Worm (Caenorhabditis elegans) whole organism, early embryonic: ENCODE results near the gene elks-1.
"Not testable (repeated sequence)": the region's sequence is repeated elsewhere in the genome, so short reads cannot be mapped to it uniquely, and the experiment has no call there.

Experiments
- B0310.2 ChIP-seq: sonication (generic microtip); optimal IDR thresholded peaks from 2 replicates; lab custom pipeline; 2016; ENCODE audit warnings: mild to moderate bottlenecking, missing genetic modification characterization, missing compliant biosample characterization
- F13C5.2 ChIP-seq: sonication (generic microtip); optimal IDR thresholded peaks from 2 replicates; lab custom pipeline; 2017; ENCODE audit warnings: mild to moderate bottlenecking, missing genetic modification characterization, inconsistent platforms, missing compliant biosample characterization
- aly-1 ChIP-seq: sonication (generic microtip); optimal IDR thresholded peaks from 2 replicates; lab custom pipeline; 2016; ENCODE audit warnings: missing genetic modification characterization, missing compliant biosample characterization
- ama-1 ChIP-seq: fragments of 150-350 bp; optimal IDR thresholded peaks from 2 replicates; lab custom pipeline; 2014
- ceh-13 ChIP-seq: fragments of 200-800 bp; sonication (Bioruptor generic); optimal IDR thresholded peaks from 2 replicates; lab custom pipeline; 2018; ENCODE audit warnings: mild to moderate bottlenecking, missing genetic modification characterization, missing compliant biosample characterization
- ceh-36 ChIP-seq: sonication (generic microtip); optimal IDR thresholded peaks from 2 replicates; lab custom pipeline; 2016; ENCODE audit warnings: missing genetic modification characterization, inconsistent platforms, missing compliant biosample characterization
- ets-7 ChIP-seq: sonication (generic microtip); optimal IDR thresholded peaks from 2 replicates; lab custom pipeline; 2016; ENCODE audit warnings: missing genotype, missing genetic modification characterization, missing compliant biosample characterization
- flt-1 ChIP-seq: fragments of 200-800 bp; sonication (Bioruptor generic); IDR thresholded peaks from 2 replicates; pipeline ENCODE4 v1.3.6; 2022; ENCODE audit warnings: missing genetic modification characterization, missing compliant biosample characterization
- hmbx-1 ChIP-seq: sonication (generic microtip); optimal IDR thresholded peaks from 2 replicates; lab custom pipeline; 2016; ENCODE audit warnings: mild to moderate bottlenecking, missing genetic modification characterization, missing compliant biosample characterization
- hmg-4 ChIP-seq: fragments of 200-800 bp; sonication (Bioruptor generic); optimal IDR thresholded peaks from 2 replicates; lab custom pipeline; 2018; ENCODE audit warnings: mild to moderate bottlenecking, missing genetic modification characterization, missing compliant biosample characterization
- hnd-1 ChIP-seq: sonication (generic microtip); optimal IDR thresholded peaks from 2 replicates; lab custom pipeline; 2016; ENCODE audit warnings: missing genetic modification characterization, missing compliant biosample characterization
- pes-1 ChIP-seq: fragments of 200-800 bp; sonication (Bioruptor generic); IDR thresholded peaks from 2 replicates; pipeline ENCODE4 v1.3.6; 2022; ENCODE audit warnings: missing genetic modification reagents, missing genetic modification characterization, missing compliant biosample characterization
- scrt-1 ChIP-seq: fragments of 200-800 bp; sonication (Bioruptor generic); IDR thresholded peaks from 2 replicates; pipeline ENCODE4 v1.3.6; 2022; ENCODE audit warnings: missing genetic modification characterization, missing compliant biosample characterization
- sea-1 ChIP-seq: fragments of 200-800 bp; sonication (Bioruptor generic); conservative IDR thresholded peaks from 2 replicates; pipeline ENCODE4 v1.3.6; 2022; ENCODE audit warnings: missing genetic modification characterization, missing compliant biosample characterization
- tbx-11 ChIP-seq: fragments of 200-800 bp; sonication (Bioruptor generic); IDR thresholded peaks from 2 replicates; pipeline ENCODE4 v1.3.6; 2022; ENCODE audit warnings: missing genetic modification characterization, missing compliant biosample characterization
- tbx-37 ChIP-seq: fragments of 200-800 bp; sonication (Bioruptor generic); conservative IDR thresholded peaks from 2 replicates; pipeline ENCODE4 v1.3.6; 2022; ENCODE audit warnings: missing genetic modification reagents, missing genetic modification characterization, missing compliant biosample characterization
- tra-4 ChIP-seq: sonication (generic microtip); optimal IDR thresholded peaks from 2 replicates; lab custom pipeline; 2017; ENCODE audit warnings: missing genetic modification characterization, missing compliant biosample characterization

Gene elks-1

ce11 chrIV:3336585-3336984 is 13.2 kb downstream of the elks-1 start, which contains the start of gene F42A6.6:
F42A6.6 (minus strand) TSS chrIV:3336873.
- TF ChIP-seq flt-1 (GFP tag; lab: Robert Waterston, UW) (no peak), hmg-4 (peak; percentile 4), pes-1 (no peak), ceh-36 (tag; lab: Kevin White, UChicago) (peak; percentile 15), ceh-13 (GFP tag; lab: Kevin White, UChicago) (no peak), F13C5.2 (tag; lab: Kevin White, UChicago) (no peak), tbx-11 (GFP tag; lab: Robert Waterston, UW) (0 out of 2 replicates have a peak, but pooled peaks have one; percentile 50), ama-1 (lab: Kevin White, UChicago) (peak; percentile 94), hnd-1 (tag; lab: Kevin White, UChicago) (no peak), scrt-1 (0 out of 2 replicates have a peak, but pooled peaks have one; percentile 49), aly-1 (tag; lab: Kevin White, UChicago) (no peak)

- TF ChIP-seq tra-4; B0310.2 (tag; lab: Kevin White, UChicago); ama-1 (lab: Kevin White, UChicago): not testable (repeated sequence)
Observed at ce11 chrIV:3331758-3332157, 18.1 kb downstream of the elks-1 start, which contains the start of gene F42A6.5. F42A6.5 (minus strand) TSS chrIV:3331858.

ce11 chrIV:3311243-3311642 is 38.6 kb downstream of the elks-1 start, which contains the start of gene zip-11:
zip-11 (plus strand) TSS chrIV:3311276.
- TF ChIP-seq hmg-4 (peak; percentile 28), ceh-36 (tag; lab: Kevin White, UChicago) (no peak)

ce11 chrIV:3310662-3311219 is 39.1 kb downstream of the elks-1 start:
- no peak for TF ChIP-seq ceh-13 (GFP tag; lab: Kevin White, UChicago)
- no peak for TF ChIP-seq scrt-1
- TF ChIP-seq hmbx-1 (tag; lab: Kevin White, UChicago): no peak
- TF ChIP-seq ets-7 (tag; lab: Kevin White, UChicago): no peak
- no peak for TF ChIP-seq pes-1
- TF ChIP-seq hnd-1 (tag; lab: Kevin White, UChicago): no peak
- TF ChIP-seq B0310.2 (tag; lab: Kevin White, UChicago): no peak
- no peak for TF ChIP-seq sea-1
- no peak for TF ChIP-seq tbx-11 (GFP tag; lab: Robert Waterston, UW)
- TF ChIP-seq F13C5.2 (tag; lab: Kevin White, UChicago): no peak
- TF ChIP-seq tra-4: no peak
- no peak for TF ChIP-seq hmg-4
- TF ChIP-seq aly-1 (tag; lab: Kevin White, UChicago): no peak
- no peak for TF ChIP-seq ama-1 (lab: Kevin White, UChicago)
- no peak for TF ChIP-seq flt-1 (GFP tag; lab: Robert Waterston, UW)
- TF ChIP-seq tbx-37: no peak
- TF ChIP-seq ceh-36 (tag; lab: Kevin White, UChicago): no peak

ce11 chrIV:3308885-3309284 is 40.9 kb downstream of the elks-1 start:
- TF ChIP-seq tra-4: no peak
- no peak for TF ChIP-seq sea-1
- TF ChIP-seq F13C5.2 (tag; lab: Kevin White, UChicago): no peak
- no peak for TF ChIP-seq ceh-36 (tag; lab: Kevin White, UChicago)
- TF ChIP-seq tbx-37: no peak
- TF ChIP-seq scrt-1: no peak
- no peak for TF ChIP-seq B0310.2 (tag; lab: Kevin White, UChicago)
- no peak for TF ChIP-seq pes-1
- TF ChIP-seq aly-1 (tag; lab: Kevin White, UChicago): no peak
- no peak for TF ChIP-seq hmbx-1 (tag; lab: Kevin White, UChicago)
- TF ChIP-seq ama-1 (lab: Kevin White, UChicago): no peak
- TF ChIP-seq tbx-11 (GFP tag; lab: Robert Waterston, UW): no peak
- no peak for TF ChIP-seq ceh-13 (GFP tag; lab: Kevin White, UChicago)
- TF ChIP-seq hnd-1 (tag; lab: Kevin White, UChicago): no peak
- no peak for TF ChIP-seq hmg-4
- no peak for TF ChIP-seq ets-7 (tag; lab: Kevin White, UChicago)
- no peak for TF ChIP-seq flt-1 (GFP tag; lab: Robert Waterston, UW)

- no peak for TF ChIP-seq hmbx-1 (tag; lab: Kevin White, UChicago)
- no peak for TF ChIP-seq tbx-37
- TF ChIP-seq scrt-1: no peak
- TF ChIP-seq ama-1 (lab: Kevin White, UChicago): no peak
Observed at ce11 chrIV:3307463-3307862, 42.4 kb downstream of the elks-1 start, which contains the start of gene W08E12.9. W08E12.9 (minus strand) TSS chrIV:3307563.

ce11 chrIV:3305575-3305974 is 44.3 kb downstream of the elks-1 start, which contains the start of gene W08E12.2:
W08E12.2 (plus strand) TSS chrIV:3305875.
- TF ChIP-seq hnd-1 (tag; lab: Kevin White, UChicago) (no peak), ets-7 (tag; lab: Kevin White, UChicago) (no peak), ceh-13 (GFP tag; lab: Kevin White, UChicago) (no peak), tbx-11 (GFP tag; lab: Robert Waterston, UW) (no peak), ceh-36 (tag; lab: Kevin White, UChicago) (no peak), pes-1 (no peak), tra-4 (no peak), hmbx-1 (tag; lab: Kevin White, UChicago) (no peak), hmg-4 (no peak), aly-1 (tag; lab: Kevin White, UChicago) (no peak), B0310.2 (tag; lab: Kevin White, UChicago) (no peak)

- not testable (repeated sequence) for TF ChIP-seq hmbx-1 (tag; lab: Kevin White, UChicago); tbx-11 (GFP tag; lab: Robert Waterston, UW); hmg-4
Observed at ce11 chrIV:3303690-3304089, 46.1 kb downstream of the elks-1 start, which contains the start of gene idpp-12. idpp-12 (plus strand) TSS chrIV:3303990.
